Worm (Caenorhabditis elegans): Measurements from ENCODE around the gene lin-32.
A peak's percentile ranks its signal among the peaks of the same experiment; 100 is the strongest.

Gene lin-32

ce11 chrX:2229305-2230172 lies at the start of gene lin-32:
Gene lin-32, minus strand, starts transcription at chrX:2230122.
- TF ChIP-seq ceh-8 (GFP tag; optimal IDR thresholded peaks at IDR 0.05) (no peak), egl-13 (tag; optimal IDR thresholded peaks at IDR 0.05) (no peak), sptf-1 (tag; optimal IDR thresholded peaks at IDR 0.05) (no peak), blmp-1 (tag; optimal IDR thresholded peaks at IDR 0.05) (no peak), nhr-76 (tag; optimal IDR thresholded peaks at IDR 0.05) (no peak), ztf-11 (tag; optimal IDR thresholded peaks at IDR 0.05) (peak in 1 of 2 experiments; percentile 65), Y116A8C.19 (tag; optimal IDR thresholded peaks at IDR 0.05; ENCODE audit: borderline replicate concordance) (no peak), rnt-1 (tag; optimal IDR thresholded peaks at IDR 0.05) (no peak), tbx-2 (tag; optimal IDR thresholded peaks at IDR 0.05) (peak; percentile 1), elt-3 (tag; optimal IDR thresholded peaks at IDR 0.05) (no peak)

- TF ChIP-seq efl-1 (optimal IDR thresholded peaks at IDR 0.05) (no peak), efl-1 (GFP tag; optimal IDR thresholded peaks at IDR 0.05 in 1 of 2) (peak in 1 of 2 experiments; percentile 67), nhr-12 (tag; optimal IDR thresholded peaks at IDR 0.05) (no peak), nhr-85 (tag) (peak; percentile 44)
Measured at ce11 chrX:2276000-2276399, 46.1 kb upstream of the lin-32 start.

ce11 chrX:2274237-2274636 lies 44.3 kb upstream of the lin-32 start, which contains the start of gene AH9.4:
Gene AH9.4, minus strand, starts transcription at chrX:2274337.
- TF ChIP-seq nhr-71 (tag; optimal IDR thresholded peaks at IDR 0.05) = no peak
- TF ChIP-seq ceh-90 (tag; optimal IDR thresholded peaks at IDR 0.05) = no peak
- TF ChIP-seq ztf-11 (tag; optimal IDR thresholded peaks at IDR 0.05) = no peak
- no peak for TF ChIP-seq fkh-10 (GFP tag; optimal IDR thresholded peaks at IDR 0.05)
- no peak for TF ChIP-seq ceh-63 (GFP tag; optimal IDR thresholded peaks at IDR 0.05)
- no peak for TF ChIP-seq skn-1 (tag; optimal IDR thresholded peaks at IDR 0.05)
- no peak for TF ChIP-seq sup-37 (GFP tag; optimal IDR thresholded peaks at IDR 0.05)
- TF ChIP-seq nhr-77 (tag; optimal IDR thresholded peaks at IDR 0.05) = no peak
- no peak for TF ChIP-seq Y116A8C.19 (tag; optimal IDR thresholded peaks at IDR 0.05; ENCODE audit: borderline replicate concordance)
- no peak for TF ChIP-seq lin-14 (GFP tag; optimal IDR thresholded peaks at IDR 0.05)

ce11 chrX:2271429-2271828 lies 41.5 kb upstream of the lin-32 start:
- TF ChIP-seq aha-1 (tag; optimal IDR thresholded peaks at IDR 0.05) (no peak), fkh-10 (GFP tag; optimal IDR thresholded peaks at IDR 0.05) (peak; percentile 26), ama-1 (optimal IDR thresholded peaks at IDR 0.05) (no peak), lin-14 (GFP tag; optimal IDR thresholded peaks at IDR 0.05) (peak; percentile 37)

- peak; percentile 25 for TF ChIP-seq lin-14 (GFP tag; optimal IDR thresholded peaks at IDR 0.05)
- TF ChIP-seq jun-1 (tag; optimal IDR thresholded peaks at IDR 0.05) = no peak
Measured at ce11 chrX:2267956-2268355, 38.0 kb upstream of the lin-32 start, which contains the start of gene AH9.6. Gene AH9.6, minus strand, starts transcription at chrX:2268138.

ce11 chrX:2266777-2267176 lies 36.9 kb upstream of the lin-32 start:
- TF ChIP-seq ama-1 (optimal IDR thresholded peaks at IDR 0.05) = no peak
- no peak for TF ChIP-seq hlh-17 (GFP tag; optimal IDR thresholded peaks at IDR 0.05; ENCODE audit: borderline replicate concordance)
- TF ChIP-seq C34B4.2 (tag; optimal IDR thresholded peaks at IDR 0.05) = no peak
- TF ChIP-seq unc-130 (tag; optimal IDR thresholded peaks at IDR 0.05) = no peak
- no peak for TF ChIP-seq unc-62 (GFP tag; optimal IDR thresholded peaks at IDR 0.05)
- TF ChIP-seq sptf-1 (tag; optimal IDR thresholded peaks at IDR 0.05) = no peak
- TF ChIP-seq pqm-1 (tag; optimal IDR thresholded peaks at IDR 0.05) = no peak
- TF ChIP-seq lin-14 (GFP tag; optimal IDR thresholded peaks at IDR 0.05) = peak; percentile 18
- TF ChIP-seq fkh-10 (GFP tag; optimal IDR thresholded peaks at IDR 0.05) = peak; percentile 63
- TF ChIP-seq snu-23 (GFP tag; optimal IDR thresholded peaks at IDR 0.05) = no peak
- TF ChIP-seq egl-13 (tag; optimal IDR thresholded peaks at IDR 0.05) = no peak
- no peak for TF ChIP-seq ztf-4 (tag; optimal IDR thresholded peaks at IDR 0.05)
- TF ChIP-seq zip-4 (GFP tag; optimal IDR thresholded peaks at IDR 0.05) = no peak
- TF ChIP-seq efl-1 (optimal IDR thresholded peaks at IDR 0.05) = no peak
- no peak for TF ChIP-seq efl-1 (GFP tag; optimal IDR thresholded peaks at IDR 0.05 in 1 of 2)
- TF ChIP-seq sup-37 (GFP tag; optimal IDR thresholded peaks at IDR 0.05) = no peak
- TF ChIP-seq ceh-82 (tag; optimal IDR thresholded peaks at IDR 0.05) = no peak
- no peak for TF ChIP-seq unc-98 (GFP tag; IDR thresholded peaks at IDR 0.05)

Data from whole organism, L1 larva.